Worm (Caenorhabditis elegans): ENCODE measurements around the gene nep-6.
"Not testable (repeated sequence)": the region's sequence is repeated elsewhere in the genome, so short reads cannot be mapped to it uniquely, and the experiment has no call there.

Gene nep-6

DNA sequence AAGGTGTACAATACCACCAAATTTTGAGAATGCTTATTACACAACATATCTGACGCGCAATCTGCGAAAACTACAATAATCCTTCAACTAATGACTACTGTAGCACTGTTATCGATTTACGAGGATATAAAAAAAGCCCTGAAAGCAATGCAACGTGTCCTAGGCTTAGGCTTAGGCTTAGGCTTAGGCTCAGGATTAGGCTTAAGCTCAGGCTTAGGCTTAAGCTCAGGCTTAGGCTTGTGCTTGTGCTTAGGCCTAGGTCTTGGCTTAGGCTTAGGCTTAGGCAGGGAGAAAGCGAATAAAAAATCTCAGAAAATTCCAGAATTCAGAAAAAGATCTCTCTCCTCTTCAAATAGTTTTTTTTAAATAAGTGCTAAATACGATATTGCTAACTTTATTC lies 42.6 kb downstream of the nep-6 start:
- TF ChIP-seq jun-1 (tag; optimal IDR thresholded peaks at IDR 0.05): no peak
- TF ChIP-seq snpc-4 (tag; optimal IDR thresholded peaks at IDR 0.05): no peak
- TF ChIP-seq fkh-10 (GFP tag; optimal IDR thresholded peaks at IDR 0.05): no peak
- no peak for TF ChIP-seq tbx-2 (tag; optimal IDR thresholded peaks at IDR 0.05)
- no peak for TF ChIP-seq ZK546.5 (tag; optimal IDR thresholded peaks at IDR 0.05)
- no peak for TF ChIP-seq nhr-43 (tag; optimal IDR thresholded peaks at IDR 0.05; ENCODE audit: poor library complexity, severe bottlenecking)
- TF ChIP-seq sea-2 (GFP tag; optimal IDR thresholded peaks at IDR 0.05): no peak
- no peak for TF ChIP-seq pqm-1 (tag; optimal IDR thresholded peaks at IDR 0.05)
- TF ChIP-seq nhr-23 (tag; optimal IDR thresholded peaks at IDR 0.05): no peak
- TF ChIP-seq egl-27 (tag; optimal IDR thresholded peaks at IDR 0.05): no peak

DNA sequence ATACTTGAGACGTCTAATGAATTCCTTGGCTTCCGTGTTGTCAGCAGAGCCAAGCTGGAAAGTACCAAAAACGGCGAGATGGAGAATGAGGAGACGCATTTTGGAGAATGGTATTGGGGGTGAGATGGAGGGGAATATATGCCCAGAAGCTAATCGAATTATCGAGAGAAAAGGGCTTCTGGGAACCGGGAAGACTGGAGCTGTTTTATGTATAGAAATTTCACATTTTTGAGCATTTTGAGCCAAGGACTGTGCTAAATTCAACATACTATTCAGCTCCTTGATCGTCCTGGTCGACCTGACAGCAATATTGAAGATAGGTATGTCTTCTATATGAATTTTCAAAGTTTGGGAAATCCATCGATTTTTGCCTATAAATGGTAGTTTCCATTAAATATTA lies 43.4 kb downstream of the nep-6 start, which contains the start of gene C16C8.7:
TSS of gene C16C8.7 (minus strand) at position 101 of the 400 bp plus-strand sequence.
- TF ChIP-seq nhr-43 (tag; optimal IDR thresholded peaks at IDR 0.05; ENCODE audit: poor library complexity, severe bottlenecking) (no peak), nhr-76 (tag; optimal IDR thresholded peaks at IDR 0.05) (no peak), elt-1 (tag; optimal IDR thresholded peaks at IDR 0.05) (no peak), nhr-77 (tag; optimal IDR thresholded peaks at IDR 0.05) (no peak), ama-1 (optimal IDR thresholded peaks at IDR 0.05) (no peak), ztf-11 (tag; optimal IDR thresholded peaks at IDR 0.05) (no peak), R02D3.7 (tag; optimal IDR thresholded peaks at IDR 0.05) (no peak), jun-1 (tag; optimal IDR thresholded peaks at IDR 0.05) (no peak)

DNA sequence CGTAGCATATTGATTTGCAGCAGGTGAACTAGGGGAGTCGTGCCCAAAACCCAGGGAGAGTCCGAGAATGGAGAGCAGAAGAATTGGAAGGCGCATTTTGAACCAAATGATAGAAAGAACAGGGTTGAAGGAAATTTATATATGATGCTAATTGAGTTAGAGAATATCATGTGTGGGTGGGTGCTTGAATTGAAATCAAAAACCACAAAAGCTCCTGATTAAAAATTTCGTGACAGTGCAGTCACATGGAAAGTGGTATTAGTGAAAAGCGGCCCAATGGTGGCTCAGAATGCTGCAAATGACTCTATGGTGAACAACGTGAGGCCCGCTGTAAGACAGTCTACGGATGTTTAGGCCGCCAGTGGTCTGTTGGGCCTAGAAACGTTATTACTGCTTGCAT lies 45.0 kb downstream of the nep-6 start, which contains the start of gene C16C8.8:
TSS of gene C16C8.8 (minus strand) at position 101 of the 400 bp plus-strand sequence.
- TF ChIP-seq nfya-1 (tag; optimal IDR thresholded peaks at IDR 0.05; ENCODE audit: insufficient read depth): no peak
- TF ChIP-seq fos-1 (tag; optimal IDR thresholded peaks at IDR 0.05): no peak
- no peak for TF ChIP-seq tbx-2 (tag; optimal IDR thresholded peaks at IDR 0.05)
- TF ChIP-seq pqm-1 (tag; optimal IDR thresholded peaks at IDR 0.05): no peak
- no peak for TF ChIP-seq R02D3.7 (tag; optimal IDR thresholded peaks at IDR 0.05)
- no peak for TF ChIP-seq nhr-237 (tag; optimal IDR thresholded peaks at IDR 0.05)

DNA sequence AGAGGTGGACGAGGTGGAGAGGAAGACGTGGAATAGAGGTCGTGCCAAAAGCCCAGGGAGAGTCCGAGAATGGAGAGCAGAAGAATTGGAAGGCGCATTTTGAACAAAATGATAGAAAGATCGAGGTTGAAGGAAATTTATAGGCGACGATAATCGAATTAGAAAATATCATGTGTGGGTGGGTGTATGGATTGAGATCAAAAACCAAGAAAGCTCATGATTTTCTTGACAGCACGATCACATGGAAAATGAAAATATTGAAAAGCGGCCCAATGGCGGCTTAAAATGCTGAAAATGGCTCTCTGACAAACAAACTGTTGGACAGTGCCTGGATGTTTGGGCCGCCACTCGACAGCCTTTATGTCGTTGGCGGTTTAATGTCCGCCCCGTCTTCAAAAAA lies 46.5 kb downstream of the nep-6 start, which contains the start of gene C16C8.9:
TSS of gene C16C8.9 (minus strand) at position 101 of the 400 bp plus-strand sequence.
- no peak for TF ChIP-seq nhr-77 (tag; optimal IDR thresholded peaks at IDR 0.05)
- no peak for TF ChIP-seq ZK546.5 (tag; optimal IDR thresholded peaks at IDR 0.05)

DNA sequence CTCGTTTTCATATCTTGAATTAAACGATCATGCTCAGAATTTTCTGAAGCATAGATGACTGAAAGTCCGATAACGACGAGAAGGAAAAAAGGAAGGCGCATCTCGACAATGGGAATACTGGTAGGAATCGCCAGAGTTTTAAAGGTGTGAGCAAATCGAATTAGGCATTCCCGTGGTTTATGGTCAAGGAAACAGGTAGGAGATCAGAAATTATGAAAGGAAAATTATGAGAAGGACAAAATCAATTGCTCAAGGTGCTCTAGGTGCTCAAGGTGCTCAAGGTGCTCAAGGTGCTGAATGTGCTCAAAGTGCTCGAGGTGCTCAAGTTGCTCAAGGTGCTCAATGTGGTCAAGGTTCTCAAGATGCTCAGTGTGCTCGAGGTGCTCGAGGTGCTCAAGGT lies 48.0 kb downstream of the nep-6 start, which contains the start of gene C16C8.10:
TSS of gene C16C8.10 (minus strand) at position 101 of the 400 bp plus-strand sequence.
- TF ChIP-seq unc-62 (GFP tag; optimal IDR thresholded peaks at IDR 0.05); elt-1 (tag; optimal IDR thresholded peaks at IDR 0.05); zag-1 (tag; optimal IDR thresholded peaks at IDR 0.05): not testable (repeated sequence)
